Fruit fly (Drosophila melanogaster): Measurements from ENCODE around the gene CycD.

The CycD gene

dm6 chrX:15887247-15887616, 22.2 kb downstream of the CycD start, which contains the start of gene tay (continued):
- TF ChIP-seq CG13287 (GFP tag; IDR thresholded peaks at IDR 0.05; ENCODE audit: partially characterized antibody): peak; percentile 54
- no peak for TF ChIP-seq Nf-YA (GFP tag; IDR thresholded peaks at IDR 0.05)
- TF ChIP-seq salm (tag; optimal IDR thresholded peaks at IDR 0.05): no peak
- TF ChIP-seq vnd (GFP tag; IDR thresholded peaks at IDR 0.05; ENCODE audit: partially characterized antibody): peak; percentile 63
- TF ChIP-seq croc (GFP tag; conservative IDR thresholded peaks at IDR 0.05): no peak
- no peak for TF ChIP-seq Rx (GFP tag; IDR thresholded peaks at IDR 0.05)
- TF ChIP-seq Bgb (GFP tag; IDR thresholded peaks at IDR 0.05; ENCODE audit: partially characterized antibody): peak; percentile 84
- peak; percentile 63 for TF ChIP-seq CG42726 (GFP tag; IDR thresholded peaks at IDR 0.05; ENCODE audit: partially characterized antibody)
- peak; percentile 20 for TF ChIP-seq CG17186 (GFP tag; optimal IDR thresholded peaks at IDR 0.05)
- TF ChIP-seq B-H2 (GFP tag; optimal IDR thresholded peaks at IDR 0.05): peak; percentile 15
- TF ChIP-seq al (GFP tag; IDR thresholded peaks at IDR 0.05): 0 out of 2 replicates have a peak, but pooled peaks have one; percentile 11
- TF ChIP-seq Tbp (GFP tag; optimal IDR thresholded peaks at IDR 0.05): no peak
- peak; percentile 80 for TF ChIP-seq CG15514 (GFP tag; optimal IDR thresholded peaks at IDR 0.05)
- TF ChIP-seq D19A (tag; optimal IDR thresholded peaks at IDR 0.05): no peak
- peak; percentile 61; the same call in 1 of the 2 replicates for TF ChIP-seq nerfin-2 (GFP tag; IDR thresholded peaks at IDR 0.05; ENCODE audit: partially characterized antibody)
- no peak for TF ChIP-seq unpg (GFP tag; optimal IDR thresholded peaks at IDR 0.05)
- peak; percentile 84 for TF ChIP-seq pzg (GFP tag; optimal IDR thresholded peaks at IDR 0.05)
- TF ChIP-seq E2f2 (GFP tag; IDR thresholded peaks at IDR 0.05): peak; percentile 32; the same call in 1 of the 2 replicates
- no peak for TF ChIP-seq ci (GFP tag; IDR thresholded peaks at IDR 0.05)
- peak; percentile 80 for TF ChIP-seq CG16813 (GFP tag; IDR thresholded peaks at IDR 0.05; ENCODE audit: partially characterized antibody)
- TF ChIP-seq Sox100B (GFP tag; optimal IDR thresholded peaks at IDR 0.05): no peak
- TF ChIP-seq nau (GFP tag; optimal IDR thresholded peaks at IDR 0.05): no peak
- TF ChIP-seq CG4820 (GFP tag; optimal IDR thresholded peaks at IDR 0.05): no peak
- no peak for TF ChIP-seq NFAT (GFP tag; IDR thresholded peaks at IDR 0.05)
- peak; percentile 49 for TF ChIP-seq unc-4 (GFP tag; IDR thresholded peaks at IDR 0.05; ENCODE audit: partially characterized antibody)
- TF ChIP-seq trem (tag; optimal IDR thresholded peaks at IDR 0.05): peak; percentile 15
- TF ChIP-seq crp (GFP tag; optimal IDR thresholded peaks at IDR 0.05): no peak
- TF ChIP-seq knrl (GFP tag; IDR thresholded peaks at IDR 0.05; ENCODE audit: partially characterized antibody): peak; percentile 71
- peak; percentile 95 for TF ChIP-seq ssp (GFP tag; IDR thresholded peaks at IDR 0.05)
- peak; percentile 84 for TF ChIP-seq CG1024 (GFP tag; IDR thresholded peaks at IDR 0.05)
- TF ChIP-seq CG7357 (GFP tag; IDR thresholded peaks at IDR 0.05): peak; percentile 99
- TF ChIP-seq Hey (tag; optimal IDR thresholded peaks at IDR 0.05): no peak
- TF ChIP-seq CG8388 (GFP tag; optimal IDR thresholded peaks at IDR 0.05): no peak
- TF ChIP-seq NC2β (GFP tag; optimal IDR thresholded peaks at IDR 0.05): peak; percentile 8
- peak; percentile 42 for TF ChIP-seq Myb (GFP tag; optimal IDR thresholded peaks at IDR 0.05)
- no peak for TF ChIP-seq CG31388 (GFP tag; optimal IDR thresholded peaks at IDR 0.05)
- TF ChIP-seq CG30403 (GFP tag; optimal IDR thresholded peaks at IDR 0.05): peak; percentile 4
- TF ChIP-seq sna (GFP tag; IDR thresholded peaks at IDR 0.05; ENCODE audit: partially characterized antibody): peak; percentile 34; the same call in 1 of the 2 replicates
- TF ChIP-seq repo (GFP tag; optimal IDR thresholded peaks at IDR 0.05): no peak
- TF ChIP-seq CG3995 (GFP tag; optimal IDR thresholded peaks at IDR 0.05): peak; percentile 98
- peak; percentile 82 for TF ChIP-seq amos (GFP tag; IDR thresholded peaks at IDR 0.05; ENCODE audit: partially characterized antibody)
- 0 out of 3 replicates have a peak, but pooled peaks have one; percentile 37 for TF ChIP-seq mld (GFP tag; IDR thresholded peaks at IDR 0.05; ENCODE audit: partially characterized antibody)
- TF ChIP-seq CG6791 (GFP tag; IDR thresholded peaks at IDR 0.05; ENCODE audit: partially characterized antibody): peak; percentile 64; the same call in 2 of the 3 replicates
- TF ChIP-seq hbn (GFP tag; IDR thresholded peaks at IDR 0.05; ENCODE audit: partially characterized antibody): peak; percentile 46
- peak; percentile 55; the same call in 2 of the 3 replicates for TF ChIP-seq CG2199 (GFP tag; IDR thresholded peaks at IDR 0.05)
- peak; percentile 14 for TF ChIP-seq jumu (GFP tag; optimal IDR thresholded peaks at IDR 0.05)
- TF ChIP-seq BEAF-32 (GFP tag; optimal IDR thresholded peaks at IDR 0.05): peak; percentile 81
- peak; percentile 47 for TF ChIP-seq CG8290 (GFP tag; optimal IDR thresholded peaks at IDR 0.05)
- TF ChIP-seq CG8290 (tag; optimal IDR thresholded peaks at IDR 0.05): no peak

Data from whole organism, embryonic.